Fruit fly (Drosophila melanogaster): Measurements from ENCODE around the gene Gr89a.

- TF ChIP-seq Gug (GFP tag; IDR thresholded peaks at IDR 0.05) (no peak), Hr4 (GFP tag; optimal IDR thresholded peaks at IDR 0.05) (no peak), topi (GFP tag; optimal IDR thresholded peaks at IDR 0.05) (no peak), CG31627 (GFP tag; optimal IDR thresholded peaks at IDR 0.05) (no peak), Hr39 (GFP tag; optimal IDR thresholded peaks at IDR 0.05) (no peak), achi (GFP tag; optimal IDR thresholded peaks at IDR 0.05) (no peak), Smox (GFP tag; optimal IDR thresholded peaks at IDR 0.05) (no peak)
These were observed 30.2 kb downstream of the Gr89a start for dm6 chr3R:16468556-16468955.
